Fruit fly (Drosophila melanogaster): ENCODE results near the gene NTPase.
A peak's percentile ranks its signal among the peaks of the same experiment; 100 is the strongest.

The NTPase gene

DNA sequence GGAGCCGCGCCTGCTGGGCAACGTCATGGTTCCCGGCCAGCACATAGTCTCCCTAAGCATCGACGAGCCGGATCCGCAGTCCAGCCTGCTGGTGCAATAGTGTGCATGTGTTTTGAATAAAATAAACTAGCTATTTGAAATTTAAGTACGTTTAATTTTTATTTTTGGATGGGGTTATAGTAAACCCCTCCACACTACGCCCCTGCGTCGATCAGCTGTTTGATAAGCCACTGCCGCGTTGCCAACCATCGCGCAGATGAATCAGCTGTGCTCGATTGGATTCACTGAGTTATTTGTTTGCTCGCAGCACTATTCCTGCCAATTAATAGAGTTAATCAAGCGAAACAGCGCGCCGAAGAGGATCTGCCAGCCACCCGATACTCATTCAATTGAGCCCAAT, 6.8 kb downstream of the NTPase start, which contains the start of gene RabGGTb (continued):
- TF ChIP-seq CG4282 (GFP tag; optimal IDR thresholded peaks at IDR 0.05) (no peak), Spps (tag; optimal IDR thresholded peaks at IDR 0.05) (no peak), C15 (GFP tag; IDR thresholded peaks at IDR 0.05) (no peak), schlank (tag; optimal IDR thresholded peaks at IDR 0.05) (peak; percentile 6), CG9797 (GFP tag; optimal IDR thresholded peaks at IDR 0.05) (peak; percentile 29), NC2β (GFP tag; optimal IDR thresholded peaks at IDR 0.05) (no peak), CG2129 (GFP tag; IDR thresholded peaks at IDR 0.05; ENCODE audit: partially characterized antibody) (no peak), CG15011 (GFP tag; optimal IDR thresholded peaks at IDR 0.05) (no peak), Oli (tag; optimal IDR thresholded peaks at IDR 0.05) (peak; percentile 36), h (optimal IDR thresholded peaks at IDR 0.05) (no peak), her (GFP tag; optimal IDR thresholded peaks at IDR 0.05) (peak; percentile 24), Dad (GFP tag; optimal IDR thresholded peaks at IDR 0.05) (no peak), CG12219 (GFP tag; optimal IDR thresholded peaks at IDR 0.05) (peak; percentile 41), CG7372 (GFP tag; IDR thresholded peaks at IDR 0.05) (peak; percentile 62), CG3847 (GFP tag; IDR thresholded peaks at IDR 0.05) (peak; percentile 83), ham (GFP tag; IDR thresholded peaks at IDR 0.05) (0 out of 2 replicates have a peak, but pooled peaks have one; percentile 44), Mad (GFP tag; optimal IDR thresholded peaks at IDR 0.05) (peak; percentile 24), Optix (GFP tag; IDR thresholded peaks at IDR 0.05) (peak; percentile 59; the same call in 1 of the 3 replicates), CrebB (tag; optimal IDR thresholded peaks at IDR 0.05) (peak; percentile 40), aop (GFP tag; IDR thresholded peaks at IDR 0.05) (no peak), sqz (GFP tag; optimal IDR thresholded peaks at IDR 0.05) (no peak), NFAT (GFP tag; IDR thresholded peaks at IDR 0.05) (peak; percentile 80), dan (GFP tag; IDR thresholded peaks at IDR 0.05) (no peak), scrt (GFP tag; optimal IDR thresholded peaks at IDR 0.05) (peak; percentile 41), ken (GFP tag; IDR thresholded peaks at IDR 0.05) (peak; percentile 72; the same call in 2 of the 3 replicates), Meics (GFP tag; optimal IDR thresholded peaks at IDR 0.05) (peak; percentile 66), Fer1 (GFP tag; optimal IDR thresholded peaks at IDR 0.05) (peak; percentile 71), Gsc (GFP tag; IDR thresholded peaks at IDR 0.05) (no peak), PHDP (tag; optimal IDR thresholded peaks at IDR 0.05) (peak; percentile 49), CG15601 (tag; optimal IDR thresholded peaks at IDR 0.05) (no peak), Camta (GFP tag; optimal IDR thresholded peaks at IDR 0.05) (peak; percentile 33), CG18619 (GFP tag; optimal IDR thresholded peaks at IDR 0.05) (peak; percentile 44), Bgb (GFP tag; IDR thresholded peaks at IDR 0.05; ENCODE audit: partially characterized antibody) (no peak), sisA (GFP tag; IDR thresholded peaks at IDR 0.05) (peak; percentile 58), CG10209 (GFP tag; optimal IDR thresholded peaks at IDR 0.05) (peak; percentile 41), salm (tag; optimal IDR thresholded peaks at IDR 0.05) (no peak), Ets97D (GFP tag; optimal IDR thresholded peaks at IDR 0.05) (peak; percentile 11), CG12391 (tag; optimal IDR thresholded peaks at IDR 0.05) (peak; percentile 59), CG8290 (GFP tag; optimal IDR thresholded peaks at IDR 0.05) (no peak), CG8290 (tag; optimal IDR thresholded peaks at IDR 0.05) (peak in 1 of 2 experiments; percentile 84), NfI (GFP tag; optimal IDR thresholded peaks at IDR 0.05) (peak; percentile 50), CG7745 (tag; optimal IDR thresholded peaks at IDR 0.05) (no peak), Hmx (GFP tag; optimal IDR thresholded peaks at IDR 0.05) (peak; percentile 13), CG3065 (GFP tag; optimal IDR thresholded peaks at IDR 0.05) (no peak), chif (GFP tag; optimal IDR thresholded peaks at IDR 0.05) (peak in 1 of 2 experiments; percentile 50), lilli (GFP tag; optimal IDR thresholded peaks at IDR 0.05) (peak; percentile 95), Dip3 (GFP tag; optimal IDR thresholded peaks at IDR 0.05) (peak; percentile 39), pfk (GFP tag; optimal IDR thresholded peaks at IDR 0.05) (no peak), HLH54F (GFP tag; optimal IDR thresholded peaks at IDR 0.05) (peak; percentile 67), CG12942 (GFP tag; optimal IDR thresholded peaks at IDR 0.05) (no peak), CG17186 (GFP tag; optimal IDR thresholded peaks at IDR 0.05) (peak; percentile 39), CG11560 (tag; IDR thresholded peaks at IDR 0.05) (0 out of 3 replicates have a peak, but pooled peaks have one; percentile 10)

Data from whole organism, embryonic.